Worm (Caenorhabditis elegans) whole organism, midembryonic: ENCODE results near the gene T25D1.1.

Source experiments
- T22C8.4 ChIP-seq: fragments of 200-800 bp; sonication (Bioruptor generic); IDR thresholded peaks from 2 replicates; pipeline ENCODE4 v1.3.6; 2022; ENCODE audit warnings: missing genetic modification characterization, missing compliant biosample characterization
- flt-1 ChIP-seq: fragments of 200-800 bp; sonication (Bioruptor generic); IDR thresholded peaks from 2 replicates; pipeline ENCODE4 v1.3.6; 2022; ENCODE audit warnings: missing genetic modification characterization, missing compliant biosample characterization
- klf-2 ChIP-seq: fragments of 200-800 bp; sonication (Bioruptor generic); conservative IDR thresholded peaks from 2 replicates; pipeline ENCODE4 v1.3.6; 2022; ENCODE audit warnings: missing genetic modification reagents, missing genetic modification characterization, missing compliant biosample characterization
- med-1 ChIP-seq: sonication (generic microtip); optimal IDR thresholded peaks from 2 replicates; lab custom pipeline; 2017; ENCODE audit warnings: missing genetic modification characterization, mild to moderate bottlenecking, missing compliant biosample characterization, antibody characterized with exemption, missing genetic modification reagents; ENCODE audit not compliant: insufficient read depth
- ztf-23 ChIP-seq: fragments of 200-800 bp; sonication (Bioruptor generic); IDR thresholded peaks from 2 replicates; pipeline ENCODE4 v1.3.6; 2022; ENCODE audit warnings: missing genetic modification reagents, missing genetic modification characterization, missing compliant biosample characterization
- ztf-29 ChIP-seq: fragments of 200-800 bp; sonication (Bioruptor generic); IDR thresholded peaks from 2 replicates; pipeline ENCODE4 v1.3.6; 2022; ENCODE audit warnings: missing genetic modification reagents, missing genetic modification characterization, missing compliant biosample characterization

- TF ChIP-seq T22C8.4 (GFP tag; lab: Robert Waterston, UW) (no peak), med-1 (GFP tag; lab: Kevin White, UChicago) (no peak), klf-2 (GFP tag; lab: Robert Waterston, UW) (no peak), ztf-29 (GFP tag; lab: Robert Waterston, UW) (no peak), ztf-23 (GFP tag; lab: Robert Waterston, UW) (no peak), flt-1 (GFP tag; lab: Robert Waterston, UW) (no peak)
Observed at ce11 chrX:16555726-16556125, 36.1 kb downstream of the T25D1.1 start.
